Fruit fly (Drosophila melanogaster): ENCODE measurements around the gene mfrn.

The mfrn gene

dm6 chr3R:27947682-27948245 lies at the start of gene mfrn (continued):
- no peak for TF ChIP-seq Stat92E (GFP tag; optimal IDR thresholded peaks at IDR 0.05)
- no peak for TF ChIP-seq CG18011 (GFP tag; optimal IDR thresholded peaks at IDR 0.05)
- no peak for TF ChIP-seq CG31441 (GFP tag; IDR thresholded peaks at IDR 0.05)
- no peak for TF ChIP-seq CG17328 (GFP tag; IDR thresholded peaks at IDR 0.05)
- no peak for TF ChIP-seq CG14860 (GFP tag; IDR thresholded peaks at IDR 0.05; ENCODE audit: partially characterized antibody)
- TF ChIP-seq tup (GFP tag; optimal IDR thresholded peaks at IDR 0.05): no peak
- no peak for TF ChIP-seq danr (GFP tag; IDR thresholded peaks at IDR 0.05)
- TF ChIP-seq CG14667 (GFP tag; IDR thresholded peaks at IDR 0.05): no peak
- peak; percentile 36 for TF ChIP-seq CG15479 (GFP tag; optimal IDR thresholded peaks at IDR 0.05)
- TF ChIP-seq gt (GFP tag; IDR thresholded peaks at IDR 0.05): no peak
- no peak for TF ChIP-seq odd (GFP tag; optimal IDR thresholded peaks at IDR 0.05)
- TF ChIP-seq zfh1 (GFP tag; IDR thresholded peaks at IDR 0.05): 0 out of 3 replicates have a peak, but pooled peaks have one; percentile 14
- no peak for TF ChIP-seq CG17359 (tag; optimal IDR thresholded peaks at IDR 0.05)
- TF ChIP-seq CG9609 (GFP tag; optimal IDR thresholded peaks at IDR 0.05): no peak
- TF ChIP-seq sug (tag; optimal IDR thresholded peaks at IDR 0.05): no peak
- TF ChIP-seq CG7839 (tag; optimal IDR thresholded peaks at IDR 0.05): no peak
- no peak for TF ChIP-seq hbn (GFP tag; IDR thresholded peaks at IDR 0.05; ENCODE audit: partially characterized antibody)
- peak; percentile 30 for TF ChIP-seq BEAF-32 (GFP tag; optimal IDR thresholded peaks at IDR 0.05)
- no peak for TF ChIP-seq CG9817 (tag; optimal IDR thresholded peaks at IDR 0.05)
- no peak for TF ChIP-seq CG13296 (GFP tag; optimal IDR thresholded peaks at IDR 0.05)
- TF ChIP-seq CG16863 (GFP tag; optimal IDR thresholded peaks at IDR 0.05): no peak
- no peak for TF ChIP-seq CG15269 (tag; optimal IDR thresholded peaks at IDR 0.05)
- TF ChIP-seq Ets65A (GFP tag): no peak
- TF ChIP-seq CG34376 (GFP tag; optimal IDR thresholded peaks at IDR 0.05): no peak
- TF ChIP-seq CG10565 (GFP tag; optimal IDR thresholded peaks at IDR 0.05): no peak
- TF ChIP-seq ERR (GFP tag; optimal IDR thresholded peaks at IDR 0.05): no peak

DNA sequence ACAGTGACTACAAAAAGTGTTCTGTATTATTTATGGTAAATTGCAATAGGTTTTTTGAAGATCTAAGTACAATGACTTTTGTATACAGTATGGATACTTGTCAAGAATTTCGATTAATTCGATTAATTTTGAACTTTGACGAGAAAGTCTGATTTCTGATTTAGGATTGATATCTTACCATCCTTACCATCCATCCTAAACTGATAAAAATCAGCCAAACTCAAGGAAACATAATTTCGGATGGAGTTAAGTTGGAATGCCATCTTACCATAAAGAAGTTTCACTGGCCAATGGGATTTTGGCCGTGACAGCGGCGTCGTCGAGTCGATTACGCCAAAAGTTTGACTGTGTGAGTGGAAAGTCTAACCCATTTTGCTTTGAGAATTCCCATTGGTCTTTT lies 42.8 kb upstream of the mfrn start, which contains the start of gene CG4815:
Gene CG4815, minus strand, starts transcription at position 101 of the 400 bp plus-strand sequence.
- TF ChIP-seq klu (GFP tag; IDR thresholded peaks at IDR 0.05) (no peak), pnt (GFP tag; optimal IDR thresholded peaks at IDR 0.05) (no peak), CG33557 (GFP tag; optimal IDR thresholded peaks at IDR 0.05) (no peak), ab (GFP tag; optimal IDR thresholded peaks at IDR 0.05) (no peak), Xrp1 (GFP tag; IDR thresholded peaks at IDR 0.05) (no peak), Nf-YB (GFP tag; optimal IDR thresholded peaks at IDR 0.05) (no peak), CG17361 (GFP tag; IDR thresholded peaks at IDR 0.05) (no peak), scrt (GFP tag; optimal IDR thresholded peaks at IDR 0.05) (no peak), ssp (GFP tag; IDR thresholded peaks at IDR 0.05) (no peak), CG7987 (GFP tag; optimal IDR thresholded peaks at IDR 0.05) (no peak), Tbp (GFP tag; optimal IDR thresholded peaks at IDR 0.05) (no peak)

DNA sequence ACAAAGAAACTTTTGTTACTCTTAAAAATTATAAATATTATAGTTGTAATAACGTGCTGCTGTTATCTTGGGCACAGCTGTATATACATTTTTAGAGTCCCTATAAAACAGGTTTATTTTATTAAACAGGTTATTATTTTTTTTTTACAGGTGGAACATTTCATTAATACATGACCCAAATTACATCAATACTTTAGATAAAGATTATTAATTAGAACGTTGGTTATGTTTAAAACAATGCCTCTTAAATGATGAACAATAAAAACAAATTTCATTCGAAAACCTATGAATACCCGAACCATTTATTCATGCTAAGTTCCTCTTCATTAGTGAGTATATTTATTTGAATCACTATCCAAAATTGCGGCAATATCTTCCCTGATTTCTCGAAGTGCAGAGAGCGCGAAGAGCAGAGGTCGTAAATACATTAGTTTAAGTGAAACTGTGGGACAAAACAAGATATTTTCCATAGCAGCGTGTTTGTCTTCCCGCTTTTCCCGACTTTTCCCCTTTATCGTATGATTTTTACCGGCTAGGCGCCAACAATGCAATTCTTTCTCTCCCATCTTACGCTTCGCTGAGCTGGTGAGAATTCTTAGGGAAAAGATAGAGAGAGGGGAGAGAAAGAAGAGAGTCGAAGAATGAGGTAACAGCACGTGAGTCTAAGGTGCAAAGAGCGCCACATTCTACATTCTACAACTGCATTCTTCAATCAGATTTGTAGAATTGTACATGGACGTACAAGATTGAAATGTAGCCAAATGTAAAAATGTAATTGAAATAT lies 41.0 kb upstream of the mfrn start:
- no peak for TF ChIP-seq croc (GFP tag; conservative IDR thresholded peaks at IDR 0.05)
- no peak for TF ChIP-seq gfzf (GFP tag; optimal IDR thresholded peaks at IDR 0.05)
- TF ChIP-seq H15 (GFP tag; IDR thresholded peaks at IDR 0.05): peak; percentile 53; the same call in 2 of the 3 replicates
- TF ChIP-seq slp2 (GFP tag; optimal IDR thresholded peaks at IDR 0.05): no peak
- peak in 1 of 2 experiments; percentile 35 for TF ChIP-seq bsh (GFP tag; optimal IDR thresholded peaks at IDR 0.05)
- TF ChIP-seq CG4820 (GFP tag; optimal IDR thresholded peaks at IDR 0.05): peak; percentile 11
- peak; percentile 58 for TF ChIP-seq CG2678 (tag; optimal IDR thresholded peaks at IDR 0.05)
- TF ChIP-seq CG4404 (GFP tag; IDR thresholded peaks at IDR 0.05): no peak
- peak; percentile 53 for TF ChIP-seq CG9727 (GFP tag; optimal IDR thresholded peaks at IDR 0.05)
- TF ChIP-seq H2.0 (GFP tag; IDR thresholded peaks at IDR 0.05): peak; percentile 56
- TF ChIP-seq unpg (GFP tag; optimal IDR thresholded peaks at IDR 0.05): peak; percentile 25
- peak; percentile 68 for TF ChIP-seq lmd (GFP tag; IDR thresholded peaks at IDR 0.05)

All from whole organism, embryonic.